Fruit fly (Drosophila melanogaster): Measurements from ENCODE around the gene CG31606.

DNA sequence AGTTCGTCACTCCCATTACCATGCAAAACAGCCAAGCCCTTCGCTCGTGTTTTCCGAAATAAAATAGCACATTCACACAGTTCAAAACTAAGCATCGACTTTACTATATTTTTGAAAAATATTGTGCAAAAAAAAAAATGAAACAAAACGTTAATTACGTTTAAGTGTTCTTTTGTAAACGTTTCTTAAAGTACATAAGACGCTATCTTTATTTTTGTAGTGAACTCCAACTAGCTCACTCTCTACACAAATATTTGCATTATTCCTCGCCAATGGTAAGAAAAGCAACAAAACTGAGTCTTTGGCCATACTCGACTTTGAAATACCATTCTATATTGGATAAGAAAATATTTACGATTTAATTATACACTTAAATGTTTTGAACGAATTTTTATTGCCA, 16.7 kb upstream of the CG31606 start:
- TF ChIP-seq Myc (optimal IDR thresholded peaks at IDR 0.05), result no peak
- no peak for TF ChIP-seq insv (optimal IDR thresholded peaks at IDR 0.05)
- TF ChIP-seq h (optimal IDR thresholded peaks at IDR 0.05), result no peak

All from Kc167 (cell line).